Worm (Caenorhabditis elegans) whole organism, midembryonic: ENCODE results near the gene F48B9.1.

Experiments
- T22C8.4 ChIP-seq: fragments of 200-800 bp; sonication (Bioruptor generic); IDR thresholded peaks from 2 replicates; pipeline ENCODE4 v1.3.6; 2022; ENCODE audit warnings: missing genetic modification characterization, missing compliant biosample characterization
- cog-1 ChIP-seq: sonication (generic microtip); optimal IDR thresholded peaks from 2 replicates; lab custom pipeline; 2016; ENCODE audit warnings: missing genetic modification characterization, missing compliant biosample characterization
- flt-1 ChIP-seq: fragments of 200-800 bp; sonication (Bioruptor generic); IDR thresholded peaks from 2 replicates; pipeline ENCODE4 v1.3.6; 2022; ENCODE audit warnings: missing genetic modification characterization, missing compliant biosample characterization
- klf-2 ChIP-seq: fragments of 200-800 bp; sonication (Bioruptor generic); conservative IDR thresholded peaks from 2 replicates; pipeline ENCODE4 v1.3.6; 2022; ENCODE audit warnings: missing genetic modification reagents, missing genetic modification characterization, missing compliant biosample characterization
- med-1 ChIP-seq: sonication (generic microtip); optimal IDR thresholded peaks from 2 replicates; lab custom pipeline; 2017; ENCODE audit warnings: missing genetic modification characterization, mild to moderate bottlenecking, missing compliant biosample characterization, antibody characterized with exemption, missing genetic modification reagents; ENCODE audit not compliant: insufficient read depth
- ref-1 ChIP-seq: fragments of 200-800 bp; sonication (Bioruptor generic); conservative IDR thresholded peaks from 2 replicates; pipeline ENCODE4 v1.3.6; 2022; ENCODE audit warnings: missing genetic modification reagents, missing genetic modification characterization, missing compliant biosample characterization
- tab-1 ChIP-seq: fragments of 200-800 bp; sonication (Bioruptor generic); IDR thresholded peaks from 2 replicates; pipeline ENCODE4 v1.3.6; 2022; ENCODE audit warnings: missing genetic modification characterization, missing compliant biosample characterization
- ztf-23 ChIP-seq: fragments of 200-800 bp; sonication (Bioruptor generic); IDR thresholded peaks from 2 replicates; pipeline ENCODE4 v1.3.6; 2022; ENCODE audit warnings: missing genetic modification reagents, missing genetic modification characterization, missing compliant biosample characterization
- ztf-29 ChIP-seq: fragments of 200-800 bp; sonication (Bioruptor generic); IDR thresholded peaks from 2 replicates; pipeline ENCODE4 v1.3.6; 2022; ENCODE audit warnings: missing genetic modification reagents, missing genetic modification characterization, missing compliant biosample characterization

Gene F48B9.1

ce11 chrX:2180588-2180987, at the start of gene F48B9.1:
F48B9.1 (plus strand) TSS chrX:2180888.
- no peak for TF ChIP-seq ztf-23 (GFP tag; lab: Robert Waterston, UW)
- TF ChIP-seq tab-1 (GFP tag; lab: Robert Waterston, UW): no peak
- no peak for TF ChIP-seq cog-1 (tag; lab: Kevin White, UChicago)
- no peak for TF ChIP-seq ztf-29
- TF ChIP-seq ref-1 (GFP tag; lab: Robert Waterston, UW): no peak
- TF ChIP-seq klf-2: no peak
- TF ChIP-seq med-1 (GFP tag; lab: Kevin White, UChicago): no peak
- no peak for TF ChIP-seq T22C8.4 (GFP tag; lab: Robert Waterston, UW)

- no peak for TF ChIP-seq med-1 (GFP tag; lab: Kevin White, UChicago)
- no peak for TF ChIP-seq ztf-29
- TF ChIP-seq klf-2: no peak
- no peak for TF ChIP-seq T22C8.4 (GFP tag; lab: Robert Waterston, UW)
- TF ChIP-seq ztf-23 (GFP tag; lab: Robert Waterston, UW): no peak
- no peak for TF ChIP-seq cog-1 (tag; lab: Kevin White, UChicago)
- no peak for TF ChIP-seq ref-1 (GFP tag; lab: Robert Waterston, UW)
- TF ChIP-seq tab-1 (GFP tag; lab: Robert Waterston, UW): no peak
- no peak for TF ChIP-seq flt-1
Measured at ce11 chrX:2131650-2132049, 49.0 kb upstream of the F48B9.1 start, which contains the start of gene F53B1.9. F53B1.9 (minus strand) TSS chrX:2131844.

ce11 chrX:2136937-2137336, 43.8 kb upstream of the F48B9.1 start:
- TF ChIP-seq tab-1 (GFP tag; lab: Robert Waterston, UW) (no peak), ref-1 (GFP tag; lab: Robert Waterston, UW) (no peak), flt-1 (no peak), T22C8.4 (GFP tag; lab: Robert Waterston, UW) (no peak), med-1 (GFP tag; lab: Kevin White, UChicago) (no peak), cog-1 (tag; lab: Kevin White, UChicago) (no peak)

DNA sequence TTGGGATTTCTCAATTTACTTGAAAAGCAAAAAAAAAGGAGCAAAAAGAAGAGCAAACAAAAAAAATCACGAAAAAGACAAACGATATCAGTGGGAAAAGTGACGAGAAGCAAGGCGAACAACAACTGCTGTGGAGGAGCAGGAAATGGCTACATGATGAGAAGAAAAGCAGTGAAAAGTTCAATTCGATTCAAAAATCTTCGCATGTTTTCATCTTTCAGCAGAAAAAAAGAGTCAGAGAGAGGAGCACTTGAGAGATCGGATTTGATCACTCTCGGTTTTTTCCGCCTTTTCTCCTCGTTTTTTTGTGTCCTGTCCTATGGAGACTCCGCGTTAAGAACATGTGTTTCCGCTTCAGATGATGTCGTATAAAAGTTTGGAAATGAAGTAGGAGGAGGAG, 41.8 kb upstream of the F48B9.1 start:
- TF ChIP-seq T22C8.4 (GFP tag; lab: Robert Waterston, UW) (no peak), cog-1 (tag; lab: Kevin White, UChicago) (no peak), ztf-23 (GFP tag; lab: Robert Waterston, UW) (no peak), flt-1 (no peak), ztf-29 (no peak), ref-1 (GFP tag; lab: Robert Waterston, UW) (no peak), klf-2 (no peak), tab-1 (GFP tag; lab: Robert Waterston, UW) (no peak), med-1 (GFP tag; lab: Kevin White, UChicago) (no peak)

DNA sequence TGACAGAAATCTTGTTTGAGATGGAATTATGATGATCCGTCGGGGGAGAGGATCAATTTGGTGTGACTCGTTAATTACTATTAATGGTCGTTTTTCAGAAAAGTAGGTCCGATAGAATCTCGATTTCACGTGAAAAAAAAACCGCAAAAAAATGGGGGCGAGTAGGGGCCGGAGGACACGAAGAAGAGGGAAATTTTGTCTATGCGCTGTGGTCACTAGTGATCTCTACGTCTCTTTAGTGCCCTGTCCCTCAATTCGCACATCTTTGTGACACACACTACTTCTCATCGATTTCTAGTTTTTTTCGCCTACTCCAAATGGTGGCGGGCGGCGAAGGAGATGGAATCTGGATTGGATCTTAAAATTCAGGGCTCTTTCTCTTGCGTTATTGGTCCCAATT, 40.1 kb upstream of the F48B9.1 start:
- TF ChIP-seq ztf-23 (GFP tag; lab: Robert Waterston, UW) (0 out of 2 replicates have a peak, but pooled peaks have one; percentile 28), med-1 (GFP tag; lab: Kevin White, UChicago) (no peak)

- TF ChIP-seq ztf-29 (no peak), cog-1 (tag; lab: Kevin White, UChicago) (no peak), klf-2 (no peak), ztf-23 (GFP tag; lab: Robert Waterston, UW) (no peak), ref-1 (GFP tag; lab: Robert Waterston, UW) (no peak), tab-1 (GFP tag; lab: Robert Waterston, UW) (no peak)
Measured at ce11 chrX:2144236-2144635, 36.5 kb upstream of the F48B9.1 start.

DNA sequence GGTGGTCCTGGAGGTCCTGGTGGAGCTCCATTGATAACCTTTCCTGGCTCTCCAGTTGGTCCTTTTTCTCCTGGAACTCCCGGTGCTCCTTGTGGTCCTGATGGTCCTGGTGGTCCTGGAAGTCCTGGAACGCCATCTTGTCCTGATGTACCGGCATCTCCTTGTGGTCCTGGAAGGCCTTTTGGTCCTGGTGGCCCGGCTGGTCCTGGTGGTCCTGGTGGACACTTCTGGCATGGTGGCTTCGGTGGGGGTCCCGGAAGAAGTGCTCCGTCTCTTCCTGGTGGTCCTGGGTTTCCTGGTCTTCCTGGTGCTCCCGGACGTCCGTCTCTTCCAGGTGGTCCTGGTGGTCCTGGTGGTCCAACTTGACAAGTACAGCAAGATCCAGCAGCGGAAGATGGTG, 35.8 kb upstream of the F48B9.1 start:
- TF ChIP-seq T22C8.4 (GFP tag; lab: Robert Waterston, UW) (no peak), tab-1 (GFP tag; lab: Robert Waterston, UW) (no peak), med-1 (GFP tag; lab: Kevin White, UChicago) (no peak)

- TF ChIP-seq T22C8.4 (GFP tag; lab: Robert Waterston, UW) (no peak), tab-1 (GFP tag; lab: Robert Waterston, UW) (no peak), cog-1 (tag; lab: Kevin White, UChicago) (no peak), ref-1 (GFP tag; lab: Robert Waterston, UW) (no peak)
Measured at ce11 chrX:2145629-2146028, 35.1 kb upstream of the F48B9.1 start, which contains the start of gene dpy-3. dpy-3 (minus strand) TSS chrX:2145647.

DNA sequence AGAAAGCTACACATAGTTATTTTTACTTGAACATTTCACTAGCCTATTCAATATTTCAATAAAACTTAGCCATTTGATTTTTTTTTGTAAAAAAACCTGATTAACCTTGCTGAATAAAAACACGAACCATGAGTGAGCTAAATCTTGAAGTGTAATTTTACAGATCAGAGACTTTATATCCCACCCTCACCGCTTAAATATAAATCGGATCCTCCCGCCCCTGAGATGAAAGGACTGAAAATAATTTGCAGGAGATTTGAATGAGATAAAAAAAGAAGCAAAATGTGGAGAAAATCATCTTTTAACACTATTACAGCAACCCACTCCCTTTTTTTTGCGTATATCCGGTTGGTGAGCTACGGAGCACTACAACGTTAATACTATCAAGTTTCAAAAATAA, 30.7 kb upstream of the F48B9.1 start, which contains the start of gene npax-2:
npax-2 (minus strand) TSS at position 101 of the 400 bp plus-strand sequence.
- TF ChIP-seq klf-2: no peak
- TF ChIP-seq med-1 (GFP tag; lab: Kevin White, UChicago): no peak
- TF ChIP-seq ztf-29: no peak
- TF ChIP-seq ztf-23 (GFP tag; lab: Robert Waterston, UW): no peak
- no peak for TF ChIP-seq cog-1 (tag; lab: Kevin White, UChicago)
- no peak for TF ChIP-seq tab-1 (GFP tag; lab: Robert Waterston, UW)
- TF ChIP-seq ref-1 (GFP tag; lab: Robert Waterston, UW): no peak
- no peak for TF ChIP-seq flt-1
- TF ChIP-seq T22C8.4 (GFP tag; lab: Robert Waterston, UW): no peak

DNA sequence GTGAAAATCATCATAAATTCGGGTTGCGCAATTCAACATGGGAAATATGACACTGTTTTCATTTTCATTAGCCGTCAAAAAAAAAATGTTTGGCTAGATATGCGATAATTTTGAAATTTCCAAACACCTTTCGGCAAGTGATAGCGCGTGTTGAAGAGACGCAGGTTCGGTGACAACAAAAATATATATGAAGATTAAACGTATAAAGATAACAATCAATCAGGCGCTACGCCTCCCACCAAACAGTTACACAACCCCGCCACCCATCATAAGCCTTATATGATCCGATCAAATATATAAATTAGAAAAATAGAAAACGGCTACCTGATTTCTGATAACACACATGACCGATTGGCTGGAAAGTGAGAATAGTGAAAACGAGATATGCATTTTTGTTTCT, 28.6 kb upstream of the F48B9.1 start:
- no peak for TF ChIP-seq T22C8.4 (GFP tag; lab: Robert Waterston, UW)
- no peak for TF ChIP-seq med-1 (GFP tag; lab: Kevin White, UChicago)
- no peak for TF ChIP-seq flt-1
- no peak for TF ChIP-seq ref-1 (GFP tag; lab: Robert Waterston, UW)
- no peak for TF ChIP-seq ztf-23 (GFP tag; lab: Robert Waterston, UW)
- TF ChIP-seq tab-1 (GFP tag; lab: Robert Waterston, UW): no peak
- TF ChIP-seq klf-2: no peak
- no peak for TF ChIP-seq cog-1 (tag; lab: Kevin White, UChicago)
- TF ChIP-seq ztf-29: no peak
